Worm (Caenorhabditis elegans) whole organism, late embryonic: ENCODE measurements around the gene F11D5.5.
A peak's percentile ranks its signal among the peaks of the same experiment; 100 is the strongest.

Source experiments
- C38D4.7 ChIP-seq: fragments of 200-800 bp; sonication (Bioruptor generic); optimal IDR thresholded peaks from 2 replicates; lab custom pipeline; 2018; ENCODE audit warnings: mild to moderate bottlenecking, missing genetic modification characterization, moderate library complexity, missing compliant biosample characterization
- ahr-1 ChIP-seq: sonication (generic microtip); optimal IDR thresholded peaks from 2 replicates; lab custom pipeline; 2016; ENCODE audit warnings: missing genetic modification characterization, missing compliant biosample characterization
- ama-1 ChIP-seq: fragments of 150-350 bp; optimal IDR thresholded peaks from 2 replicates; lab custom pipeline; 2014
- ceh-14 ChIP-seq: sonication (generic microtip); optimal IDR thresholded peaks from 2 replicates; lab custom pipeline; 2016; ENCODE audit warnings: missing genotype, missing genetic modification characterization, missing compliant biosample characterization
- ceh-2 ChIP-seq: sonication (generic microtip); optimal IDR thresholded peaks from 2 replicates; lab custom pipeline; 2016; ENCODE audit warnings: missing genotype, missing genetic modification characterization, missing compliant biosample characterization
- ceh-30 ChIP-seq: fragments of 150-350 bp; optimal IDR thresholded peaks from 2 replicates; lab custom pipeline; 2014; ENCODE audit warnings: missing biosample characterization, missing genetic modification characterization
- ceh-34 ChIP-seq: sonication (generic microtip); optimal IDR thresholded peaks from 2 replicates; lab custom pipeline; 2016; ENCODE audit warnings: mild to moderate bottlenecking, missing genetic modification characterization, missing compliant biosample characterization
- ceh-45 ChIP-seq: fragments of 200-800 bp; sonication (Bioruptor generic); IDR thresholded peaks from 2 replicates; pipeline ENCODE4 v1.3.6; 2022; ENCODE audit warnings: missing genetic modification reagents, missing genetic modification characterization, missing compliant biosample characterization
- ceh-48 ChIP-seq: sonication (generic microtip); optimal IDR thresholded peaks from 2 replicates; lab custom pipeline; 2016; ENCODE audit warnings: missing genetic modification characterization, inconsistent platforms, missing compliant biosample characterization
- ceh-9 ChIP-seq: sonication (generic microtip); optimal IDR thresholded peaks from 2 replicates; lab custom pipeline; 2016; ENCODE audit warnings: mild to moderate bottlenecking, missing genetic modification characterization, inconsistent platforms, missing compliant biosample characterization
- che-1 ChIP-seq: sonication (generic microtip); optimal IDR thresholded peaks from 2 replicates; lab custom pipeline; 2016; ENCODE audit warnings: mild to moderate bottlenecking, missing genetic modification characterization, missing compliant biosample characterization
- dmd-4 ChIP-seq: sonication (generic microtip); optimal IDR thresholded peaks from 2 replicates; lab custom pipeline; 2016; ENCODE audit warnings: borderline replicate concordance, missing genetic modification characterization, missing compliant biosample characterization
- dve-1 ChIP-seq: sonication (generic microtip); optimal IDR thresholded peaks from 2 replicates; lab custom pipeline; 2017; ENCODE audit warnings: antibody characterized with exemption, mild to moderate bottlenecking, missing genetic modification characterization, missing compliant biosample characterization
- eyg-1 ChIP-seq: sonication (generic microtip); optimal IDR thresholded peaks from 2 replicates; lab custom pipeline; 2016; ENCODE audit warnings: missing genotype, missing genetic modification characterization, missing compliant biosample characterization
- fax-1 ChIP-seq: sonication (generic microtip); optimal IDR thresholded peaks from 2 replicates; lab custom pipeline; 2016; ENCODE audit warnings: missing genotype, missing genetic modification characterization, missing compliant biosample characterization
- fkh-6 ChIP-seq: sonication (generic microtip); optimal IDR thresholded peaks from 2 replicates; lab custom pipeline; 2016; ENCODE audit warnings: missing genetic modification characterization, missing compliant biosample characterization
- gmeb-2 ChIP-seq: sonication (generic microtip); optimal IDR thresholded peaks from 2 replicates; lab custom pipeline; 2016; ENCODE audit warnings: missing genetic modification characterization, inconsistent platforms, missing compliant biosample characterization
- hlh-13 ChIP-seq: fragments of 200-800 bp; sonication (Bioruptor generic); optimal IDR thresholded peaks from 2 replicates; lab custom pipeline; 2018; ENCODE audit warnings: mild to moderate bottlenecking, missing genetic modification characterization, missing compliant biosample characterization
- hlh-15 ChIP-seq: sonication (generic microtip); optimal IDR thresholded peaks from 2 replicates; lab custom pipeline; 2016; ENCODE audit warnings: missing genetic modification characterization, missing compliant biosample characterization
- hlh-30 ChIP-seq: sonication (generic microtip); optimal IDR thresholded peaks from 2 replicates; lab custom pipeline; 2017; ENCODE audit warnings: antibody characterized with exemption, missing genetic modification characterization, missing compliant biosample characterization; ENCODE audit not compliant: insufficient read depth
- hlh-8 ChIP-seq: sonication (generic microtip); optimal IDR thresholded peaks from 2 replicates; lab custom pipeline; 2016; ENCODE audit warnings: missing genotype, missing genetic modification characterization, missing compliant biosample characterization
- lin-11 ChIP-seq: fragments of 200-800 bp; sonication (Bioruptor generic); optimal IDR thresholded peaks from 2 replicates; lab custom pipeline; 2018; ENCODE audit warnings: mild to moderate bottlenecking, missing genetic modification characterization, missing compliant biosample characterization
- odd-2 ChIP-seq: sonication (generic microtip); optimal IDR thresholded peaks from 2 replicates; lab custom pipeline; 2017; ENCODE audit warnings: antibody characterized with exemption, mild to moderate bottlenecking, missing genetic modification characterization, missing compliant biosample characterization
- pag-3 ChIP-seq: sonication (generic microtip); optimal IDR thresholded peaks from 2 replicates; lab custom pipeline; 2016; ENCODE audit warnings: missing compliant biosample characterization, missing genetic modification characterization, borderline replicate concordance
- pax-1 ChIP-seq: fragments of 150-350 bp; optimal IDR thresholded peaks from 2 replicates; lab custom pipeline; 2014; ENCODE audit warnings: missing biosample characterization, missing genetic modification characterization
- pha-2 ChIP-seq: sonication (generic microtip); optimal IDR thresholded peaks from 2 replicates; lab custom pipeline; 2017; ENCODE audit warnings: mild to moderate bottlenecking, missing genetic modification characterization, missing compliant biosample characterization
- pqm-1 ChIP-seq: sonication (generic microtip); optimal IDR thresholded peaks from 2 replicates; lab custom pipeline; 2016; ENCODE audit warnings: missing genetic modification characterization, missing compliant biosample characterization
- pros-1 ChIP-seq: fragments of 150-350 bp; optimal IDR thresholded peaks from 2 replicates; lab custom pipeline; 2014; ENCODE audit warnings: missing biosample characterization, missing genetic modification reagents, missing genetic modification characterization
- rnt-1 ChIP-seq: sonication (generic microtip); optimal IDR thresholded peaks from 2 replicates; lab custom pipeline; 2016; ENCODE audit warnings: missing genetic modification characterization, missing compliant biosample characterization
- sox-2 ChIP-seq: fragments of 200-800 bp; sonication (Bioruptor generic); IDR thresholded peaks from 2 replicates; pipeline ENCODE4 v1.3.6; 2022; ENCODE audit warnings: missing genetic modification reagents, missing genetic modification characterization, missing compliant biosample characterization
- sox-4 ChIP-seq: sonication (generic microtip); optimal IDR thresholded peaks from 2 replicates; lab custom pipeline; 2017; ENCODE audit warnings: mild to moderate bottlenecking, missing genetic modification characterization, inconsistent platforms, missing compliant biosample characterization
- syd-9 ChIP-seq: sonication (generic microtip); optimal IDR thresholded peaks from 2 replicates; lab custom pipeline; 2016; ENCODE audit warnings: mild to moderate bottlenecking, missing genetic modification characterization, moderate library complexity, missing compliant biosample characterization
- ttx-3 ChIP-seq: sonication (generic microtip); optimal IDR thresholded peaks from 2 replicates; lab custom pipeline; 2016; ENCODE audit warnings: missing genetic modification reagents, missing genetic modification characterization, missing compliant biosample characterization
- unc-3 ChIP-seq, 2 experiments: fragments of 200-800 bp in 1 of 2; sonication (Bioruptor generic) in 1 of 2; sonication (generic microtip) in 1 of 2; conservative IDR thresholded peaks in 1 of 2; optimal IDR thresholded peaks in 1 of 2; 2 replicates each; pipeline versions ENCODE4 v1.3.6 to Lab custom; 2016 to 2022; ENCODE audit warnings: missing compliant biosample characterization in 2 of 2, missing genetic modification characterization in 2 of 2, missing genetic modification reagents in 1 of 2
- unc-42 ChIP-seq: sonication (generic microtip); optimal IDR thresholded peaks from 2 replicates; lab custom pipeline; 2016; ENCODE audit warnings: missing genotype, missing genetic modification characterization, missing compliant biosample characterization
- zip-5 ChIP-seq: sonication (generic microtip); optimal IDR thresholded peaks from 2 replicates; lab custom pipeline; 2016; ENCODE audit warnings: missing genetic modification characterization, missing compliant biosample characterization

The F11D5.5 gene

DNA sequence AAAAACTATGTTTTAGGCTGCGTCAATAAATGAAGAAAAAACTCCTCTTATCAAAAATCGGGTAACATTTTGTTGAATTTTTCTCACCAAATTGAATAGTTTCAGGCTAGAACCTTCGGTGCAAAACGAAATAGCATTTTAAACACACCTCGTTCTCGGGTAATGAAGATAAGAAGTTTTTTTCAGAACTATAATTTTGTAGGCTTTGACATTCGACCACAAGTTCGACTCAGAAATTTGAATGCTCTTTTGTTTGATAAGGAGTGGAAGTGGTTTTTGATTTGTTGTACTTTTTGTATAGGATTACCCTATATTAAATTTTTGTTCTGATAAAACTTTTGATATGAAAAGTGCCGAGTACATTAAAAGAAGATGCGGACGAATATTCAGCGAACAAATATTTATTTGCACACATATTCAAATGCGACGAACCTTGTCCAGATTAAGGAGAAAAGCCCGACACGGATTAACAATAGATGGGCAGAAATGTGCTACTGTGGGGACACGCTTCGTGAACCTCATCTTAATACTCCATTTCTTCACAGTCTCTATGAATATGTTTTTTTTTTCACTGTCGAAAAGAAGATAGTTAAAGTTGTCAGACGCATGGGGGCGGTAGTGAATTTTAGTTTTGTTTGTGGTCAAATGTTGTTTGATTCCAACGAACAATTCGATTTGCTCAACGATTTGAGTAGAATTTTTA lies 4.9 kb downstream of the F11D5.5 start:
- TF ChIP-seq pqm-1 (tag; lab: Kevin White, UChicago) (no peak), pax-1 (tag; lab: Kevin White, UChicago) (peak; percentile 99), odd-2 (tag; lab: Kevin White, UChicago) (no peak), ttx-3 (no peak), dmd-4 (tag; lab: Kevin White, UChicago) (no peak)

ce11 chrX:3310702-3311101 lies 8.8 kb downstream of the F11D5.5 start:
- TF ChIP-seq unc-42 (tag; lab: Kevin White, UChicago) (no peak), rnt-1 (tag; lab: Kevin White, UChicago) (no peak), ahr-1 (tag; lab: Kevin White, UChicago) (no peak), fax-1 (tag; lab: Kevin White, UChicago) (no peak), unc-3 (GFP tag; conservative IDR thresholded peaks at IDR 0.05; lab: Robert Waterston, UW) (no peak), unc-3 (tag; optimal IDR thresholded peaks at IDR 0.05; lab: Kevin White, UChicago) (no peak), dve-1 (tag; lab: Kevin White, UChicago) (no peak), ttx-3 (no peak), pros-1 (tag; lab: Kevin White, UChicago) (no peak), ceh-9 (no peak), ceh-45 (no peak), syd-9 (tag; lab: Kevin White, UChicago) (no peak), pqm-1 (tag; lab: Kevin White, UChicago) (no peak), che-1 (tag; lab: Kevin White, UChicago) (no peak), gmeb-2 (tag; lab: Kevin White, UChicago) (no peak), ama-1 (lab: Kevin White, UChicago) (no peak), lin-11 (no peak), hlh-15 (tag; lab: Kevin White, UChicago) (no peak), ceh-30 (tag; lab: Kevin White, UChicago) (no peak), C38D4.7 (GFP tag; lab: Kevin White, UChicago) (no peak), sox-4 (tag; lab: Kevin White, UChicago) (no peak)

DNA sequence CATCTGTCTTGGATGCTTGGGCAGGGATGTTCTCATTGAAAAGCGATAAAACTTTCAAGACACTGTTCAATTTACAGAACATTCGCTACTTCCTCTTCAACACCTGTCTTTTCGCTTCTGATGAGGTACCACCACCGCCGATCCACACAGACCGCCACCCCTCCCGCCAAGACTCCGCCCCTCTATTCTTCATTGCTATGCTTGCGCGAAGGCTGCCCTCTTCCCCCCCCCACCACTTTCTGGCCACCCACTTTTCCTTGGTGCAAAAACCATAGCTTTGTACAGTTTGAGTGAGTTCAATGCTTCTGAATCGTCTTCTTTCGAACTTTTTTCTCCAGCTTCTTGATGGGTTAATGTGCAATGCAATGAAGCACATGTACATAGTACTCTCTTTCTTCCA lies 12.1 kb downstream of the F11D5.5 start:
- TF ChIP-seq pag-3, result no peak
- TF ChIP-seq C38D4.7 (GFP tag; lab: Kevin White, UChicago), result no peak
- no peak for TF ChIP-seq rnt-1 (tag; lab: Kevin White, UChicago)
- TF ChIP-seq hlh-13 (GFP tag; lab: Kevin White, UChicago), result no peak
- TF ChIP-seq sox-2 (GFP tag; lab: Robert Waterston, UW), result no peak
- no peak for TF ChIP-seq eyg-1 (tag; lab: Kevin White, UChicago)

ce11 chrX:3315014-3315413 lies 13.1 kb downstream of the F11D5.5 start, which contains the start of gene ddr-2:
Gene ddr-2 (plus strand): TSS chrX:3315314.
- TF ChIP-seq hlh-30, result no peak
- TF ChIP-seq ceh-34 (tag; lab: Kevin White, UChicago), result peak; percentile 27
- peak; percentile 43 for TF ChIP-seq unc-42 (tag; lab: Kevin White, UChicago)
- TF ChIP-seq, all 69 proteins: peak for 2

DNA sequence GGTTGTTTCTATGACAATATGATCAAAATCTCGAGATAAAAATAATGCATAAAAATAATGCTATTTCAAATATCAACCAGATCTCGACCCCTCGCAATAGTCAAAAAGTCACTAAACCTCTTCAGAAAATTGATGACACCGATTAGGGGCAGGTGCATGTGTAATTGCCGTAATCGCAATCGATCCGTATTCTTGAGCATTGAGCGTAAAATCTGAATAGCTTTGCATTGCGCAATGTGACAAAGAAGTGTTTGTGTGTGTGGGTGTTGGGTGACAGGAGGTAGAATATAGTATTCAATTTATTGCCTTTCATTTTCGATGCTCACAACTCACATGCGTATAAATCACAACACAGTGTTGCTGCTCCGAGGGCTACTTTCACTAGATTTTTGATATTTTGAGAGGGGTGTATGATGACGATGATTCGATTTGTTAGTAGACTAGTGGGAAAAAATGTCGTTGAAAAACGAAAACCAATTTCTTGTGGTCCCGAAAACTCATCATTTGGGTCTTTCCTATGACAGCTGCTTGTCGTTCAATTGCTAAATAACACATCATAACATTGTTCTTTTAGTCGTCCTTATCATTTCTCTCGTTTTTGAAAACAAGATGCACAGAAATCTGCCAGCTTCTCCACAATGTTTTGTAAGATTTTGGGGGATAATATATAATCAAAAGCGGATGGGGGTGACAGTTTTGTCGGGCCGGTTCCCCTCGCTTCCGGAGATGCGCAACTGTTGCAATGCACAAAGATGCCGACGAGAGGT lies 14.2 kb downstream of the F11D5.5 start:
- no peak for TF ChIP-seq fkh-6 (tag; lab: Kevin White, UChicago)
- no peak for TF ChIP-seq ceh-14
- TF ChIP-seq ceh-48 (tag; lab: Kevin White, UChicago), result no peak
- no peak for TF ChIP-seq pqm-1 (tag; lab: Kevin White, UChicago)
- no peak for TF ChIP-seq odd-2 (tag; lab: Kevin White, UChicago)
- no peak for TF ChIP-seq ceh-2 (tag; lab: Kevin White, UChicago)
- TF ChIP-seq ceh-30 (tag; lab: Kevin White, UChicago), result no peak
- no peak for TF ChIP-seq sox-2 (GFP tag; lab: Robert Waterston, UW)
- TF ChIP-seq fax-1 (tag; lab: Kevin White, UChicago), result no peak
- no peak for TF ChIP-seq zip-5
- no peak for TF ChIP-seq hlh-8
- TF ChIP-seq pha-2, result no peak
